Fruit fly (Drosophila melanogaster): Measurements from ENCODE around the gene Smn.

Smn gene

dm6 chr3L:16612152-16612551 is 30.8 kb upstream of the Smn start, which contains the start of gene CG4101 (continued):
- TF ChIP-seq CG18619 (GFP tag; optimal IDR thresholded peaks at IDR 0.05) (peak; percentile 50), Hr3 (GFP tag; optimal IDR thresholded peaks at IDR 0.05) (peak; percentile 83), Dek (tag; optimal IDR thresholded peaks at IDR 0.05) (peak; percentile 77), CG3163 (GFP tag; optimal IDR thresholded peaks at IDR 0.05) (peak; percentile 2), Sry-δ (GFP tag; optimal IDR thresholded peaks at IDR 0.05) (peak; percentile 94), maf-S (GFP tag; optimal IDR thresholded peaks at IDR 0.05) (peak; percentile 74), NfI (GFP tag; optimal IDR thresholded peaks at IDR 0.05) (peak; percentile 83), Gug (GFP tag; IDR thresholded peaks at IDR 0.05) (peak; percentile 73; the same call in 2 of the 4 replicates), odd (GFP tag; optimal IDR thresholded peaks at IDR 0.05) (peak; percentile 62), pfk (GFP tag; optimal IDR thresholded peaks at IDR 0.05) (no peak), jigr1 (GFP tag; IDR thresholded peaks at IDR 0.05) (no peak), nmo (GFP tag; optimal IDR thresholded peaks at IDR 0.05) (peak; percentile 88), Nf-YC (tag; optimal IDR thresholded peaks at IDR 0.05) (peak; percentile 75), CG6854 (GFP tag; optimal IDR thresholded peaks at IDR 0.05) (peak; percentile 30), CG1233 (GFP tag; optimal IDR thresholded peaks at IDR 0.05) (peak; percentile 60), eyg (GFP tag; optimal IDR thresholded peaks at IDR 0.05) (peak; percentile 11), slou (GFP tag; optimal IDR thresholded peaks at IDR 0.05) (peak; percentile 77), HmgD (GFP tag; optimal IDR thresholded peaks at IDR 0.05) (peak; percentile 35), hth (optimal IDR thresholded peaks at IDR 0.05) (no peak), bsh (GFP tag; optimal IDR thresholded peaks at IDR 0.05) (peak; percentile 35 to 79), CG10462 (GFP tag; optimal IDR thresholded peaks at IDR 0.05) (peak; percentile 60), tap (tag; optimal IDR thresholded peaks at IDR 0.05) (peak; percentile 61), ap (GFP tag; IDR thresholded peaks at IDR 0.05) (peak; percentile 57), CG15011 (GFP tag; optimal IDR thresholded peaks at IDR 0.05) (peak; percentile 54), CG10209 (GFP tag; optimal IDR thresholded peaks at IDR 0.05) (peak; percentile 74), gfzf (GFP tag; optimal IDR thresholded peaks at IDR 0.05) (peak; percentile 72), Kr (GFP tag; optimal IDR thresholded peaks at IDR 0.05) (no peak), Spps (tag; optimal IDR thresholded peaks at IDR 0.05) (peak; percentile 25), CG33557 (GFP tag; optimal IDR thresholded peaks at IDR 0.05) (peak; percentile 57), CG12155 (GFP tag; optimal IDR thresholded peaks at IDR 0.05) (peak; percentile 76), CG7987 (GFP tag; optimal IDR thresholded peaks at IDR 0.05) (peak; percentile 53), CG10267 (tag; optimal IDR thresholded peaks at IDR 0.05) (peak; percentile 85), Xrp1 (GFP tag; IDR thresholded peaks at IDR 0.05) (peak; percentile 85), HLHmδ (GFP tag; optimal IDR thresholded peaks at IDR 0.05) (no peak), gcm2 (GFP tag; optimal IDR thresholded peaks at IDR 0.05) (peak; percentile 50), z (GFP tag; IDR thresholded peaks at IDR 0.05) (no peak), kay (GFP tag; optimal IDR thresholded peaks at IDR 0.05) (peak; percentile 56), dmrt99B (tag; optimal IDR thresholded peaks at IDR 0.05) (peak; percentile 72), Vsx1 (GFP tag; optimal IDR thresholded peaks at IDR 0.05) (peak; percentile 11), chif (GFP tag; optimal IDR thresholded peaks at IDR 0.05) (peak; percentile 54 to 79), fu2 (GFP tag; optimal IDR thresholded peaks at IDR 0.05) (peak; percentile 78), CG2202 (tag; optimal IDR thresholded peaks at IDR 0.05) (peak; percentile 52), prd (optimal IDR thresholded peaks at IDR 0.05) (no peak), prd (GFP tag; IDR thresholded peaks at IDR 0.05) (peak; percentile 85), CG1647 (GFP tag; optimal IDR thresholded peaks at IDR 0.05) (peak; percentile 55), grau (tag; optimal IDR thresholded peaks at IDR 0.05) (peak; percentile 83), CG12299 (tag; optimal IDR thresholded peaks at IDR 0.05) (peak; percentile 79), CG18599 (GFP tag; optimal IDR thresholded peaks at IDR 0.05) (peak; percentile 80), Xbp1 (GFP tag; optimal IDR thresholded peaks at IDR 0.05) (peak; percentile 86), CG2120 (GFP tag; optimal IDR thresholded peaks at IDR 0.05) (peak; percentile 92), dimm (GFP tag; IDR thresholded peaks at IDR 0.05) (no peak)

Data from whole organism, embryonic.